Worm (Caenorhabditis elegans) whole organism, L2 larva: ENCODE measurements around the gene hex-1.

ENCODE experiments used
- C34F6.9 ChIP-seq: fragments of 150-350 bp; optimal IDR thresholded peaks from 2 replicates; lab custom pipeline; 2014; ENCODE audit warnings: missing biosample characterization, missing genetic modification characterization
- F13H6.1 ChIP-seq: sonication (generic microtip); optimal IDR thresholded peaks from 2 replicates; lab custom pipeline; 2016; ENCODE audit warnings: missing genetic modification characterization, missing compliant biosample characterization
- R02D3.7 ChIP-seq: fragments of 150-350 bp; optimal IDR thresholded peaks from 2 replicates; lab custom pipeline; 2014; ENCODE audit warnings: missing biosample characterization, missing genetic modification characterization
- Y55F3AM.14 ChIP-seq: fragments of 200-800 bp; sonication (Bioruptor generic); optimal IDR thresholded peaks from 2 replicates; lab custom pipeline; 2018; ENCODE audit warnings: mild to moderate bottlenecking, missing genetic modification characterization, missing compliant biosample characterization
- alr-1 ChIP-seq: fragments of 150-350 bp; optimal IDR thresholded peaks from 2 replicates; lab custom pipeline; 2014; ENCODE audit warnings: missing biosample characterization, missing genetic modification characterization
- aly-2 ChIP-seq: fragments of 150-350 bp; optimal IDR thresholded peaks from 2 replicates; lab custom pipeline; 2014; ENCODE audit warnings: missing biosample characterization, missing genetic modification characterization
- ama-1 ChIP-seq: fragments of 150-350 bp; optimal IDR thresholded peaks from 2 replicates; lab custom pipeline; 2018; ENCODE audit warnings: inconsistent platforms
- blmp-1 ChIP-seq: sonication (generic microtip); optimal IDR thresholded peaks from 2 replicates; lab custom pipeline; 2017; ENCODE audit warnings: missing genetic modification characterization, mild to moderate bottlenecking, missing compliant biosample characterization, antibody characterized with exemption, moderate library complexity; ENCODE audit not compliant: insufficient read depth
- ceh-16 ChIP-seq: fragments of 150-350 bp; optimal IDR thresholded peaks from 2 replicates; lab custom pipeline; 2014; ENCODE audit warnings: missing biosample characterization, missing genetic modification characterization
- ceh-82 ChIP-seq: fragments of 150-350 bp; optimal IDR thresholded peaks from 2 replicates; lab custom pipeline; 2014; ENCODE audit warnings: missing biosample characterization, missing genetic modification characterization
- crh-2 ChIP-seq: sonication (generic microtip); optimal IDR thresholded peaks from 2 replicates; lab custom pipeline; 2017; ENCODE audit warnings: missing biosample characterization, missing genetic modification characterization
- dmd-4 ChIP-seq: sonication (generic microtip); optimal IDR thresholded peaks from 2 replicates; lab custom pipeline; 2017; ENCODE audit warnings: missing biosample characterization, missing genetic modification characterization
- egl-27 ChIP-seq: sonication (generic microtip); optimal IDR thresholded peaks from 3 replicates; lab custom pipeline; 2017; ENCODE audit warnings: missing biosample characterization, missing genetic modification reagents, missing genetic modification characterization
- elt-1 ChIP-seq: fragments of 150-350 bp; optimal IDR thresholded peaks from 2 replicates; lab custom pipeline; 2014; ENCODE audit warnings: missing biosample characterization, missing genetic modification characterization
- elt-3 ChIP-seq: sonication (generic microtip); optimal IDR thresholded peaks from 2 replicates; lab custom pipeline; 2017; ENCODE audit warnings: missing biosample characterization, missing genetic modification characterization
- fos-1 ChIP-seq: fragments of 150-350 bp; optimal IDR thresholded peaks from 2 replicates; lab custom pipeline; 2014; ENCODE audit warnings: missing biosample characterization, missing genetic modification characterization
- gmeb-1 ChIP-seq: fragments of 150-350 bp; optimal IDR thresholded peaks from 2 replicates; lab custom pipeline; 2014; ENCODE audit warnings: missing biosample characterization, missing genetic modification characterization
- lin-11 ChIP-seq: fragments of 150-350 bp; sonication (generic microtip); optimal IDR thresholded peaks from 2 replicates; lab custom pipeline; 2014; ENCODE audit warnings: missing biosample characterization, missing genetic modification characterization, inconsistent platforms, mixed read lengths
- lin-13 ChIP-seq: fragments of 150-350 bp; optimal IDR thresholded peaks from 2 replicates; lab custom pipeline; 2014; ENCODE audit warnings: missing biosample characterization, missing genetic modification reagents, missing genetic modification characterization
- lsy-2 ChIP-seq, 2 experiments: fragments of 150-350 bp in 1 of 2; sonication (generic microtip) in 1 of 2; optimal IDR thresholded peaks; 2 replicates each; lab custom pipeline; 2014 to 2017; ENCODE audit warnings: missing biosample characterization in 2 of 2, missing genetic modification characterization in 2 of 2
- mab-5 ChIP-seq: fragments of 150-350 bp; optimal IDR thresholded peaks from 2 replicates; lab custom pipeline; 2014; ENCODE audit warnings: missing biosample characterization, missing genetic modification characterization
- mbf-1 ChIP-seq: sonication (generic microtip); optimal IDR thresholded peaks from 2 replicates; lab custom pipeline; 2017; ENCODE audit warnings: missing biosample characterization, missing genetic modification characterization
- mdl-1 ChIP-seq, 2 experiments: fragments of 150-350 bp in 1 of 2; sonication (generic microtip) in 1 of 2; optimal IDR thresholded peaks; 2 replicates each; lab custom pipeline; 2017; ENCODE audit warnings: missing biosample characterization in 2 of 2, missing genetic modification characterization in 2 of 2
- nhr-11 ChIP-seq: fragments of 150-350 bp; optimal IDR thresholded peaks from 2 replicates; lab custom pipeline; 2014; ENCODE audit warnings: missing biosample characterization, missing genetic modification characterization
- nhr-12 ChIP-seq: fragments of 150-350 bp; optimal IDR thresholded peaks from 2 replicates; lab custom pipeline; 2014; ENCODE audit warnings: missing biosample characterization, missing genetic modification characterization
- nhr-21 ChIP-seq: fragments of 150-350 bp; optimal IDR thresholded peaks from 2 replicates; lab custom pipeline; 2014; ENCODE audit warnings: missing biosample characterization, missing genetic modification characterization
- nhr-25 ChIP-seq: fragments of 150-350 bp; sonication (generic microtip); optimal IDR thresholded peaks from 3 replicates; lab custom pipeline; 2014; ENCODE audit warnings: missing biosample characterization, missing genetic modification characterization
- nhr-6 ChIP-seq: fragments of 150-350 bp; optimal IDR thresholded peaks from 2 replicates; lab custom pipeline; 2014; ENCODE audit warnings: missing biosample characterization, missing genetic modification characterization
- nhr-77 ChIP-seq: fragments of 150-350 bp; optimal IDR thresholded peaks from 2 replicates; lab custom pipeline; 2014; ENCODE audit warnings: missing biosample characterization, missing genetic modification characterization
- peb-1 ChIP-seq: fragments of 150-350 bp; optimal IDR thresholded peaks from 2 replicates; lab custom pipeline; 2014; ENCODE audit warnings: missing biosample characterization, missing genetic modification characterization
- sem-4 ChIP-seq: fragments of 150-350 bp; optimal IDR thresholded peaks from 2 replicates; lab custom pipeline; 2014; ENCODE audit warnings: missing biosample characterization, missing genetic modification reagents, missing genetic modification characterization
- sma-3 ChIP-seq: sonication (generic microtip); optimal IDR thresholded peaks from 2 replicates; lab custom pipeline; 2016; ENCODE audit warnings: missing genetic modification reagents, missing genetic modification characterization, missing compliant biosample characterization
- sma-9 ChIP-seq, 2 experiments: fragments of 150-350 bp in 1 of 2; sonication (generic microtip) in 1 of 2; optimal IDR thresholded peaks; 2 replicates each; lab custom pipeline; 2014 to 2016; ENCODE audit warnings: missing genetic modification characterization in 2 of 2, mild to moderate bottlenecking in 1 of 2, missing biosample characterization in 1 of 2, missing compliant biosample characterization in 1 of 2, missing genetic modification reagents in 1 of 2, moderate library complexity in 1 of 2
- unc-39 ChIP-seq: fragments of 150-350 bp; optimal IDR thresholded peaks from 2 replicates; lab custom pipeline; 2014; ENCODE audit warnings: missing biosample characterization, missing genetic modification characterization
- unc-55 ChIP-seq: fragments of 150-350 bp; sonication (generic microtip); optimal IDR thresholded peaks from 3 replicates; lab custom pipeline; 2014; ENCODE audit warnings: missing biosample characterization, missing genetic modification reagents, missing genetic modification characterization
- unc-62 ChIP-seq: fragments of 150-350 bp; optimal IDR thresholded peaks from 2 replicates; lab custom pipeline; 2014; ENCODE audit warnings: missing biosample characterization, missing genetic modification reagents, missing genetic modification characterization
- zag-1 ChIP-seq: fragments of 150-350 bp; optimal IDR thresholded peaks from 2 replicates; lab custom pipeline; 2014; ENCODE audit warnings: missing biosample characterization, missing genetic modification characterization
- ztf-11 ChIP-seq: sonication (generic microtip); optimal IDR thresholded peaks from 2 replicates; lab custom pipeline; 2017; ENCODE audit warnings: missing biosample characterization, missing genetic modification characterization
- ztf-4 ChIP-seq: fragments of 150-350 bp; optimal IDR thresholded peaks from 2 replicates; lab custom pipeline; 2014; ENCODE audit warnings: missing biosample characterization, missing genetic modification characterization

hex-1 gene

ce11 chrX:2203760-2204159 lies 17.2 kb upstream of the hex-1 start, which contains the start of gene T24C12.3:
TSS of gene T24C12.3 (minus strand) at chrX:2203893.
- no peak for TF ChIP-seq ztf-4 (tag; lab: Kevin White, UChicago)
- no peak for TF ChIP-seq alr-1 (tag; lab: Kevin White, UChicago)
- peak; percentile 80 for TF ChIP-seq fos-1 (tag; lab: Kevin White, UChicago)
- TF ChIP-seq blmp-1 (tag; lab: Kevin White, UChicago) = no peak
- no peak for TF ChIP-seq mab-5

- TF ChIP-seq alr-1 (tag; lab: Kevin White, UChicago) (no peak), unc-39 (tag; lab: Kevin White, UChicago) (no peak), zag-1 (tag; lab: Kevin White, UChicago) (no peak), dmd-4 (tag; lab: Kevin White, UChicago) (no peak), aly-2 (no peak), nhr-21 (tag; lab: Kevin White, UChicago) (no peak), sem-4 (no peak), Y55F3AM.14 (GFP tag; lab: Kevin White, UChicago) (no peak), elt-3 (tag; lab: Kevin White, UChicago) (no peak), peb-1 (tag; lab: Kevin White, UChicago) (no peak), gmeb-1 (tag; lab: Kevin White, UChicago) (no peak), ama-1 (lab: Kevin White, UChicago) (no peak), nhr-11 (no peak), crh-2 (no peak), mdl-1 (tag; optimal IDR thresholded peaks at IDR 0.05; lab: Kevin White, UChicago) (no peak), nhr-12 (no peak), R02D3.7 (tag; lab: Kevin White, UChicago) (no peak)
Observed at ce11 chrX:2204963-2205362, 16.0 kb upstream of the hex-1 start, which contains the start of gene T24C12.4. TSS of gene T24C12.4 (minus strand) at chrX:2205063.

ce11 chrX:2208391-2208790 lies 12.6 kb upstream of the hex-1 start:
- TF ChIP-seq ceh-82 (tag; lab: Kevin White, UChicago) (no peak), lin-11 (tag; lab: Kevin White, UChicago) (no peak), elt-1 (tag; lab: Kevin White, UChicago) (no peak), sma-9 (GFP tag; optimal IDR thresholded peaks at IDR 0.05; lab: Kevin White, UChicago) (peak; percentile 7), sma-9 (tag; optimal IDR thresholded peaks at IDR 0.05; lab: Kevin White, UChicago) (no peak), F13H6.1 (tag; lab: Kevin White, UChicago) (no peak), nhr-6 (tag; lab: Kevin White, UChicago) (no peak), blmp-1 (tag; lab: Kevin White, UChicago) (peak; percentile 43), Y55F3AM.14 (GFP tag; lab: Kevin White, UChicago) (no peak), sma-3 (no peak), nhr-21 (tag; lab: Kevin White, UChicago) (no peak), ztf-11 (tag; lab: Kevin White, UChicago) (no peak), unc-62 (GFP tag; lab: Kevin White, UChicago) (no peak), ceh-16 (tag; lab: Kevin White, UChicago) (peak; percentile 5), mdl-1 (tag; optimal IDR thresholded peaks at IDR 0.05; lab: Kevin White, UChicago) (no peak), unc-55 (GFP tag; lab: Kevin White, UChicago) (no peak), gmeb-1 (tag; lab: Kevin White, UChicago) (no peak), C34F6.9 (no peak), R02D3.7 (tag; lab: Kevin White, UChicago) (no peak), nhr-77 (tag; lab: Kevin White, UChicago) (no peak), egl-27 (tag; lab: Kevin White, UChicago) (peak; percentile 39), lin-13 (GFP tag; lab: Kevin White, UChicago) (no peak), nhr-25 (tag; lab: Kevin White, UChicago) (no peak), lsy-2 (tag; optimal IDR thresholded peaks at IDR 0.05; lab: Kevin White, UChicago) (no peak), zag-1 (tag; lab: Kevin White, UChicago) (no peak), dmd-4 (tag; lab: Kevin White, UChicago) (no peak)

ce11 chrX:2210164-2210563 lies 10.8 kb upstream of the hex-1 start:
- TF ChIP-seq blmp-1 (tag; lab: Kevin White, UChicago) (no peak), peb-1 (tag; lab: Kevin White, UChicago) (peak; percentile 100), unc-55 (GFP tag; lab: Kevin White, UChicago) (no peak), nhr-25 (tag; lab: Kevin White, UChicago) (no peak), mbf-1 (tag; lab: Kevin White, UChicago) (no peak), nhr-21 (tag; lab: Kevin White, UChicago) (no peak)
